Worm (Caenorhabditis elegans) whole organism, L2 larva: ENCODE measurements around the gene uev-2.
A peak's percentile ranks its signal among the peaks of the same experiment; 100 is the strongest.

Experiments used
- C34F6.9 ChIP-seq: fragments of 150-350 bp; optimal IDR thresholded peaks from 2 replicates; lab custom pipeline; 2014; ENCODE audit warnings: missing biosample characterization, missing genetic modification characterization
- F13H6.1 ChIP-seq: sonication (generic microtip); optimal IDR thresholded peaks from 2 replicates; lab custom pipeline; 2016; ENCODE audit warnings: missing genetic modification characterization, missing compliant biosample characterization
- Y55F3AM.14 ChIP-seq: fragments of 200-800 bp; sonication (Bioruptor generic); optimal IDR thresholded peaks from 2 replicates; lab custom pipeline; 2018; ENCODE audit warnings: mild to moderate bottlenecking, missing genetic modification characterization, missing compliant biosample characterization
- ZK546.5 ChIP-seq: sonication (generic microtip); optimal IDR thresholded peaks from 2 replicates; lab custom pipeline; 2017; ENCODE audit warnings: missing biosample characterization, missing genetic modification characterization
- aly-2 ChIP-seq: fragments of 150-350 bp; optimal IDR thresholded peaks from 2 replicates; lab custom pipeline; 2014; ENCODE audit warnings: missing biosample characterization, missing genetic modification characterization
- ama-1 ChIP-seq: fragments of 150-350 bp; optimal IDR thresholded peaks from 2 replicates; lab custom pipeline; 2018; ENCODE audit warnings: inconsistent platforms
- blmp-1 ChIP-seq: sonication (generic microtip); optimal IDR thresholded peaks from 2 replicates; lab custom pipeline; 2017; ENCODE audit warnings: missing genetic modification characterization, mild to moderate bottlenecking, missing compliant biosample characterization, antibody characterized with exemption, moderate library complexity; ENCODE audit not compliant: insufficient read depth
- ceh-16 ChIP-seq: fragments of 150-350 bp; optimal IDR thresholded peaks from 2 replicates; lab custom pipeline; 2014; ENCODE audit warnings: missing biosample characterization, missing genetic modification characterization
- crh-2 ChIP-seq: sonication (generic microtip); optimal IDR thresholded peaks from 2 replicates; lab custom pipeline; 2017; ENCODE audit warnings: missing biosample characterization, missing genetic modification characterization
- dmd-4 ChIP-seq: sonication (generic microtip); optimal IDR thresholded peaks from 2 replicates; lab custom pipeline; 2017; ENCODE audit warnings: missing biosample characterization, missing genetic modification characterization
- egl-27 ChIP-seq: sonication (generic microtip); optimal IDR thresholded peaks from 3 replicates; lab custom pipeline; 2017; ENCODE audit warnings: missing biosample characterization, missing genetic modification reagents, missing genetic modification characterization
- fos-1 ChIP-seq: fragments of 150-350 bp; optimal IDR thresholded peaks from 2 replicates; lab custom pipeline; 2014; ENCODE audit warnings: missing biosample characterization, missing genetic modification characterization
- gmeb-1 ChIP-seq: fragments of 150-350 bp; optimal IDR thresholded peaks from 2 replicates; lab custom pipeline; 2014; ENCODE audit warnings: missing biosample characterization, missing genetic modification characterization
- lin-11 ChIP-seq: fragments of 150-350 bp; sonication (generic microtip); optimal IDR thresholded peaks from 2 replicates; lab custom pipeline; 2014; ENCODE audit warnings: missing biosample characterization, missing genetic modification characterization, inconsistent platforms, mixed read lengths
- lin-13 ChIP-seq: fragments of 150-350 bp; optimal IDR thresholded peaks from 2 replicates; lab custom pipeline; 2014; ENCODE audit warnings: missing biosample characterization, missing genetic modification reagents, missing genetic modification characterization
- lin-39 ChIP-seq: fragments of 150-350 bp; optimal IDR thresholded peaks from 2 replicates; lab custom pipeline; 2014; ENCODE audit warnings: missing biosample characterization, missing genetic modification reagents, missing genetic modification characterization
- lsy-2 ChIP-seq, 2 experiments: fragments of 150-350 bp in 1 of 2; sonication (generic microtip) in 1 of 2; optimal IDR thresholded peaks; 2 replicates each; lab custom pipeline; 2014 to 2017; ENCODE audit warnings: missing biosample characterization in 2 of 2, missing genetic modification characterization in 2 of 2
- mdl-1 ChIP-seq, 2 experiments: fragments of 150-350 bp in 1 of 2; sonication (generic microtip) in 1 of 2; optimal IDR thresholded peaks; 2 replicates each; lab custom pipeline; 2017; ENCODE audit warnings: missing biosample characterization in 2 of 2, missing genetic modification characterization in 2 of 2
- nhr-12 ChIP-seq: fragments of 150-350 bp; optimal IDR thresholded peaks from 2 replicates; lab custom pipeline; 2014; ENCODE audit warnings: missing biosample characterization, missing genetic modification characterization
- nhr-129 ChIP-seq: fragments of 150-350 bp; optimal IDR thresholded peaks from 2 replicates; lab custom pipeline; 2014; ENCODE audit warnings: missing biosample characterization, missing genetic modification characterization
- nhr-21 ChIP-seq: fragments of 150-350 bp; optimal IDR thresholded peaks from 2 replicates; lab custom pipeline; 2014; ENCODE audit warnings: missing biosample characterization, missing genetic modification characterization
- nhr-237 ChIP-seq: fragments of 150-350 bp; optimal IDR thresholded peaks from 2 replicates; lab custom pipeline; 2014; ENCODE audit warnings: missing biosample characterization, missing genetic modification characterization
- nhr-25 ChIP-seq: fragments of 150-350 bp; sonication (generic microtip); optimal IDR thresholded peaks from 3 replicates; lab custom pipeline; 2014; ENCODE audit warnings: missing biosample characterization, missing genetic modification characterization
- nhr-6 ChIP-seq: fragments of 150-350 bp; optimal IDR thresholded peaks from 2 replicates; lab custom pipeline; 2014; ENCODE audit warnings: missing biosample characterization, missing genetic modification characterization
- nhr-77 ChIP-seq: fragments of 150-350 bp; optimal IDR thresholded peaks from 2 replicates; lab custom pipeline; 2014; ENCODE audit warnings: missing biosample characterization, missing genetic modification characterization
- sem-4 ChIP-seq: fragments of 150-350 bp; optimal IDR thresholded peaks from 2 replicates; lab custom pipeline; 2014; ENCODE audit warnings: missing biosample characterization, missing genetic modification reagents, missing genetic modification characterization
- sma-3 ChIP-seq: sonication (generic microtip); optimal IDR thresholded peaks from 2 replicates; lab custom pipeline; 2016; ENCODE audit warnings: missing genetic modification reagents, missing genetic modification characterization, missing compliant biosample characterization
- sma-9 ChIP-seq, 2 experiments: fragments of 150-350 bp in 1 of 2; sonication (generic microtip) in 1 of 2; optimal IDR thresholded peaks; 2 replicates each; lab custom pipeline; 2014 to 2016; ENCODE audit warnings: missing genetic modification characterization in 2 of 2, mild to moderate bottlenecking in 1 of 2, missing biosample characterization in 1 of 2, missing compliant biosample characterization in 1 of 2, missing genetic modification reagents in 1 of 2, moderate library complexity in 1 of 2
- snpc-4 ChIP-seq: fragments of 150-350 bp; optimal IDR thresholded peaks from 2 replicates; lab custom pipeline; 2014; ENCODE audit warnings: missing biosample characterization, missing genetic modification characterization
- unc-55 ChIP-seq: fragments of 150-350 bp; sonication (generic microtip); optimal IDR thresholded peaks from 3 replicates; lab custom pipeline; 2014; ENCODE audit warnings: missing biosample characterization, missing genetic modification reagents, missing genetic modification characterization
- zag-1 ChIP-seq: fragments of 150-350 bp; optimal IDR thresholded peaks from 2 replicates; lab custom pipeline; 2014; ENCODE audit warnings: missing biosample characterization, missing genetic modification characterization
- ztf-1 ChIP-seq: fragments of 200-800 bp; sonication (Bioruptor generic); conservative IDR thresholded peaks from 2 replicates; pipeline ENCODE4 v1.3.6; 2022; ENCODE audit warnings: missing genetic modification characterization, missing compliant biosample characterization
- ztf-11 ChIP-seq: sonication (generic microtip); optimal IDR thresholded peaks from 2 replicates; lab custom pipeline; 2017; ENCODE audit warnings: missing biosample characterization, missing genetic modification characterization
- ztf-4 ChIP-seq: fragments of 150-350 bp; optimal IDR thresholded peaks from 2 replicates; lab custom pipeline; 2014; ENCODE audit warnings: missing biosample characterization, missing genetic modification characterization

The uev-2 gene

ce11 chrIII:5621236-5621635, 38.3 kb downstream of the uev-2 start:
- TF ChIP-seq fos-1 (tag; lab: Kevin White, UChicago) (peak; percentile 80), zag-1 (tag; lab: Kevin White, UChicago) (peak; percentile 21), sma-3 (GFP tag; lab: Kevin White, UChicago) (peak; percentile 41), nhr-6 (tag; lab: Kevin White, UChicago) (peak; percentile 56), ZK546.5 (no peak), nhr-77 (tag; lab: Kevin White, UChicago) (no peak), dmd-4 (tag; lab: Kevin White, UChicago) (no peak), mdl-1 (tag; optimal IDR thresholded peaks at IDR 0.05; lab: Kevin White, UChicago) (peak; percentile 29 to 75), crh-2 (peak; percentile 85), ztf-4 (peak; percentile 66), C34F6.9 (peak; percentile 93), lsy-2 (tag; optimal IDR thresholded peaks at IDR 0.05; lab: Kevin White, UChicago) (peak; percentile 18 to 75), snpc-4 (tag; lab: Kevin White, UChicago) (peak; percentile 39), nhr-12 (tag; lab: Kevin White, UChicago) (no peak), egl-27 (peak; percentile 74), nhr-129 (tag; lab: Kevin White, UChicago) (peak; percentile 84), lin-39 (tag; lab: Kevin White, UChicago) (no peak), ztf-11 (no peak), blmp-1 (tag; lab: Kevin White, UChicago) (peak; percentile 78), nhr-237 (no peak), unc-55 (GFP tag; lab: Kevin White, UChicago) (peak; percentile 88), sem-4 (tag; lab: Kevin White, UChicago) (peak; percentile 59), ceh-16 (tag; lab: Kevin White, UChicago) (no peak), nhr-21 (tag; lab: Kevin White, UChicago) (peak; percentile 58), sma-9 (GFP tag; optimal IDR thresholded peaks at IDR 0.05; lab: Kevin White, UChicago) (peak; percentile 82), sma-9 (tag; optimal IDR thresholded peaks at IDR 0.05; lab: Kevin White, UChicago) (no peak), aly-2 (tag; lab: Kevin White, UChicago) (no peak), F13H6.1 (tag; lab: Kevin White, UChicago) (peak; percentile 85), lin-13 (GFP tag; lab: Kevin White, UChicago) (peak; percentile 58), gmeb-1 (tag; lab: Kevin White, UChicago) (no peak), lin-11 (tag; lab: Kevin White, UChicago) (peak; percentile 73), Y55F3AM.14 (peak; percentile 7), nhr-25 (tag; lab: Kevin White, UChicago) (peak; percentile 44)

ce11 chrIII:5622232-5623009, 39.5 kb downstream of the uev-2 start:
- no peak for TF ChIP-seq nhr-129 (tag; lab: Kevin White, UChicago)
- TF ChIP-seq aly-2 (tag; lab: Kevin White, UChicago) = no peak
- TF ChIP-seq ztf-4 = peak; percentile 8
- peak; percentile 10 for TF ChIP-seq unc-55 (GFP tag; lab: Kevin White, UChicago)

ce11 chrIII:5623418-5623817, 40.5 kb downstream of the uev-2 start:
- TF ChIP-seq C34F6.9 (peak; percentile 54), ztf-1 (GFP tag; lab: Robert Waterston, UW) (no peak), lsy-2 (tag; optimal IDR thresholded peaks at IDR 0.05; lab: Kevin White, UChicago) (peak in 1 of 2 experiments; percentile 0), nhr-129 (tag; lab: Kevin White, UChicago) (peak; percentile 49)

ce11 chrIII:5624835-5625234, 41.9 kb downstream of the uev-2 start, which contains the start of gene daf-4:
Gene daf-4, plus strand, starts transcription at chrIII:5625135.
- TF ChIP-seq ama-1 (no peak), lsy-2 (tag; optimal IDR thresholded peaks at IDR 0.05; lab: Kevin White, UChicago) (no peak), sma-9 (GFP tag; optimal IDR thresholded peaks at IDR 0.05; lab: Kevin White, UChicago) (no peak), sma-9 (tag; optimal IDR thresholded peaks at IDR 0.05; lab: Kevin White, UChicago) (no peak)
